Worm (Caenorhabditis elegans) whole organism, mixed stage, embryonic: ENCODE results near the gene dct-7.

ENCODE experiments used
- ceh-83 ChIP-seq: fragments of 200-800 bp; sonication (Bioruptor generic); optimal IDR thresholded peaks from 2 replicates; lab custom pipeline; 2018; ENCODE audit warnings: mild to moderate bottlenecking, missing genetic modification characterization, missing compliant biosample characterization
- snpc-4 ChIP-seq: fragments of 150-350 bp; optimal IDR thresholded peaks from 2 replicates; lab custom pipeline; 2014; ENCODE audit warnings: missing biosample characterization, missing genetic modification characterization

- no peak for TF ChIP-seq snpc-4
- no peak for TF ChIP-seq ceh-83 (GFP tag; lab: Kevin White, UChicago)
Observed at ce11 chrIV:4290472-4290871, at the start of gene dct-7.
